Worm (Caenorhabditis elegans) whole organism, young adult: Measurements from ENCODE around the gene zig-8.

Experiments used
- Y95B8A.8 ChIP-seq: fragments of 200-800 bp; sonication (Bioruptor generic); IDR thresholded peaks from 2 replicates; pipeline ENCODE4 v1.3.6; 2022; ENCODE audit warnings: missing genetic modification reagents, missing genetic modification characterization, missing compliant biosample characterization
- ama-1 ChIP-seq, 3 experiments: fragments of 150-350 bp in 1 of 3; sonication (generic microtip) in 2 of 3; optimal IDR thresholded peaks; 2 replicates each; lab custom pipeline; 2014 to 2018; ENCODE audit warnings: missing biosample characterization in 2 of 3, missing genetic modification characterization in 2 of 3, missing genetic modification reagents in 2 of 3
- ceh-100 ChIP-seq: fragments of 200-800 bp; sonication (Bioruptor generic); IDR thresholded peaks from 2 replicates; pipeline ENCODE4 v1.3.6; 2022; ENCODE audit warnings: missing genetic modification reagents, missing genetic modification characterization, missing compliant biosample characterization
- efl-1 ChIP-seq: fragments of 150-350 bp; optimal IDR thresholded peaks from 2 replicates; lab custom pipeline; 2014; ENCODE audit warnings: missing biosample characterization, missing genetic modification reagents, missing genetic modification characterization
- ekl-4 ChIP-seq: fragments of 200-800 bp; sonication (Bioruptor generic); IDR thresholded peaks from 2 replicates; pipeline ENCODE4 v1.3.6; 2022; ENCODE audit warnings: missing genetic modification reagents, missing genetic modification characterization, missing compliant biosample characterization
- ets-4 ChIP-seq: fragments of 200-800 bp; sonication (Bioruptor generic); optimal IDR thresholded peaks from 2 replicates; lab custom pipeline; 2018; ENCODE audit warnings: mild to moderate bottlenecking, missing genetic modification characterization, missing compliant biosample characterization
- hrde-1 ChIP-seq: sonication (generic microtip); optimal IDR thresholded peaks from 2 replicates; lab custom pipeline; 2016; ENCODE audit warnings: missing genetic modification characterization, mild to moderate bottlenecking, missing compliant biosample characterization, moderate library complexity, missing genotype, missing genetic modification reagents, borderline replicate concordance
- let-526 ChIP-seq: fragments of 200-800 bp; sonication (Bioruptor generic); IDR thresholded peaks from 2 replicates; pipeline ENCODE4 v1.3.6; 2022; ENCODE audit warnings: missing genetic modification reagents, missing genetic modification characterization, missing compliant biosample characterization
- lin-35 ChIP-seq, 3 experiments: fragments of 150-350 bp in 2 of 3; sonication (generic microtip) in 1 of 3; optimal IDR thresholded peaks; 2 replicates each; lab custom pipeline; 2014 to 2018; ENCODE audit warnings: missing biosample characterization in 3 of 3, missing genetic modification characterization in 3 of 3, missing genetic modification reagents in 3 of 3
- madf-10 ChIP-seq: sonication (generic microtip); optimal IDR thresholded peaks from 2 replicates; lab custom pipeline; 2016; ENCODE audit warnings: mild to moderate bottlenecking, missing genetic modification characterization, missing compliant biosample characterization
- nfya-1 ChIP-seq: sonication (generic microtip); optimal IDR thresholded peaks from 2 replicates; lab custom pipeline; 2017; ENCODE audit warnings: antibody characterized with exemption, missing compliant biosample characterization, missing genetic modification characterization, borderline replicate concordance; ENCODE audit not compliant: insufficient read depth
- unc-130 ChIP-seq: sonication (generic microtip); optimal IDR thresholded peaks from 2 replicates; lab custom pipeline; 2016; ENCODE audit warnings: missing genetic modification reagents, missing genetic modification characterization, missing compliant biosample characterization
- ztf-3 ChIP-seq: fragments of 200-800 bp; sonication (Bioruptor generic); optimal IDR thresholded peaks from 2 replicates; lab custom pipeline; 2018; ENCODE audit warnings: mild to moderate bottlenecking, missing genetic modification characterization, missing compliant biosample characterization

- TF ChIP-seq ets-4 (no peak), ekl-4 (no peak), efl-1 (GFP tag; lab: Kevin White, UChicago) (no peak), ama-1 (optimal IDR thresholded peaks at IDR 0.05; lab: Kevin White, UChicago) (no peak), ama-1 (GFP tag; optimal IDR thresholded peaks at IDR 0.05; lab: Kevin White, UChicago) (no peak), Y95B8A.8 (no peak), nfya-1 (no peak), hrde-1 (tag; lab: Kevin White, UChicago) (no peak), ceh-100 (GFP tag; lab: Robert Waterston, UW) (no peak), ztf-3 (GFP tag; lab: Kevin White, UChicago) (no peak), unc-130 (no peak), lin-35 (GFP tag; optimal IDR thresholded peaks at IDR 0.05; lab: Kevin White, UChicago) (no peak), madf-10 (tag; lab: Kevin White, UChicago) (no peak), let-526 (no peak)
Measured at ce11 chrIII:13099190-13099875, 20.3 kb upstream of the zig-8 start, which contains the start of gene pqn-83.
